Worm (Caenorhabditis elegans) whole organism, midembryonic: ENCODE measurements around the gene wee-1.1.

ENCODE experiments used
- T22C8.4 ChIP-seq: fragments of 200-800 bp; sonication (Bioruptor generic); IDR thresholded peaks from 2 replicates; pipeline ENCODE4 v1.3.6; 2022; ENCODE audit warnings: missing genetic modification characterization, missing compliant biosample characterization
- cog-1 ChIP-seq: sonication (generic microtip); optimal IDR thresholded peaks from 2 replicates; lab custom pipeline; 2016; ENCODE audit warnings: missing genetic modification characterization, missing compliant biosample characterization
- flt-1 ChIP-seq: fragments of 200-800 bp; sonication (Bioruptor generic); IDR thresholded peaks from 2 replicates; pipeline ENCODE4 v1.3.6; 2022; ENCODE audit warnings: missing genetic modification characterization, missing compliant biosample characterization
- klf-2 ChIP-seq: fragments of 200-800 bp; sonication (Bioruptor generic); conservative IDR thresholded peaks from 2 replicates; pipeline ENCODE4 v1.3.6; 2022; ENCODE audit warnings: missing genetic modification reagents, missing genetic modification characterization, missing compliant biosample characterization
- med-1 ChIP-seq: sonication (generic microtip); optimal IDR thresholded peaks from 2 replicates; lab custom pipeline; 2017; ENCODE audit warnings: missing genetic modification characterization, mild to moderate bottlenecking, missing compliant biosample characterization, antibody characterized with exemption, missing genetic modification reagents; ENCODE audit not compliant: insufficient read depth
- ref-1 ChIP-seq: fragments of 200-800 bp; sonication (Bioruptor generic); conservative IDR thresholded peaks from 2 replicates; pipeline ENCODE4 v1.3.6; 2022; ENCODE audit warnings: missing genetic modification reagents, missing genetic modification characterization, missing compliant biosample characterization
- tab-1 ChIP-seq: fragments of 200-800 bp; sonication (Bioruptor generic); IDR thresholded peaks from 2 replicates; pipeline ENCODE4 v1.3.6; 2022; ENCODE audit warnings: missing genetic modification characterization, missing compliant biosample characterization
- ztf-23 ChIP-seq: fragments of 200-800 bp; sonication (Bioruptor generic); IDR thresholded peaks from 2 replicates; pipeline ENCODE4 v1.3.6; 2022; ENCODE audit warnings: missing genetic modification reagents, missing genetic modification characterization, missing compliant biosample characterization
- ztf-29 ChIP-seq: fragments of 200-800 bp; sonication (Bioruptor generic); IDR thresholded peaks from 2 replicates; pipeline ENCODE4 v1.3.6; 2022; ENCODE audit warnings: missing genetic modification reagents, missing genetic modification characterization, missing compliant biosample characterization

The wee-1.1 gene

ce11 chrII:9589667-9590066 is 6.3 kb upstream of the wee-1.1 start, which contains the start of gene eral-1:
eral-1 (minus strand) TSS chrII:9589767.
- TF ChIP-seq ref-1 (GFP tag; lab: Robert Waterston, UW) (no peak), tab-1 (GFP tag; lab: Robert Waterston, UW) (no peak), T22C8.4 (GFP tag; lab: Robert Waterston, UW) (no peak), cog-1 (tag; lab: Kevin White, UChicago) (no peak), ztf-29 (GFP tag; lab: Robert Waterston, UW) (no peak), flt-1 (GFP tag; lab: Robert Waterston, UW) (no peak), ztf-23 (GFP tag; lab: Robert Waterston, UW) (no peak), klf-2 (no peak), med-1 (no peak)

- TF ChIP-seq med-1: no peak
- TF ChIP-seq T22C8.4 (GFP tag; lab: Robert Waterston, UW): no peak
- no peak for TF ChIP-seq cog-1 (tag; lab: Kevin White, UChicago)
- no peak for TF ChIP-seq tab-1 (GFP tag; lab: Robert Waterston, UW)
- TF ChIP-seq ztf-23 (GFP tag; lab: Robert Waterston, UW): no peak
- TF ChIP-seq flt-1 (GFP tag; lab: Robert Waterston, UW): no peak
- no peak for TF ChIP-seq ref-1 (GFP tag; lab: Robert Waterston, UW)
- TF ChIP-seq ztf-29 (GFP tag; lab: Robert Waterston, UW): no peak
- no peak for TF ChIP-seq klf-2
Measured at ce11 chrII:9586734-9587209, 3.4 kb upstream of the wee-1.1 start, which contains the start of gene ugt-58. ugt-58 (minus strand) TSS chrII:9586784.

ce11 chrII:9577630-9578029 is 5.7 kb downstream of the wee-1.1 start:
- TF ChIP-seq T22C8.4 (GFP tag; lab: Robert Waterston, UW) (no peak), ztf-23 (GFP tag; lab: Robert Waterston, UW) (no peak), ztf-29 (GFP tag; lab: Robert Waterston, UW) (no peak), flt-1 (GFP tag; lab: Robert Waterston, UW) (no peak), ref-1 (GFP tag; lab: Robert Waterston, UW) (no peak), med-1 (no peak), cog-1 (tag; lab: Kevin White, UChicago) (no peak), tab-1 (GFP tag; lab: Robert Waterston, UW) (no peak), klf-2 (no peak)

- no peak for TF ChIP-seq tab-1 (GFP tag; lab: Robert Waterston, UW)
Measured at ce11 chrII:9576707-9577106, 6.7 kb downstream of the wee-1.1 start.

ce11 chrII:9575670-9576069 is 7.7 kb downstream of the wee-1.1 start, which contains the start of gene exc-7:
exc-7 (plus strand) TSS chrII:9575970.
- TF ChIP-seq tab-1 (GFP tag; lab: Robert Waterston, UW) (no peak), klf-2 (no peak), T22C8.4 (GFP tag; lab: Robert Waterston, UW) (no peak), ztf-23 (GFP tag; lab: Robert Waterston, UW) (no peak), ztf-29 (GFP tag; lab: Robert Waterston, UW) (no peak), cog-1 (tag; lab: Kevin White, UChicago) (no peak), flt-1 (GFP tag; lab: Robert Waterston, UW) (no peak), ref-1 (GFP tag; lab: Robert Waterston, UW) (no peak), med-1 (no peak)

- TF ChIP-seq ztf-23 (GFP tag; lab: Robert Waterston, UW): no peak
- no peak for TF ChIP-seq cog-1 (tag; lab: Kevin White, UChicago)
Measured at ce11 chrII:9574406-9574805, 9.0 kb downstream of the wee-1.1 start.

- TF ChIP-seq ztf-23 (GFP tag; lab: Robert Waterston, UW) (no peak), klf-2 (no peak), ref-1 (GFP tag; lab: Robert Waterston, UW) (no peak), T22C8.4 (GFP tag; lab: Robert Waterston, UW) (no peak), ztf-29 (GFP tag; lab: Robert Waterston, UW) (no peak), med-1 (no peak), tab-1 (GFP tag; lab: Robert Waterston, UW) (no peak), flt-1 (GFP tag; lab: Robert Waterston, UW) (no peak), cog-1 (tag; lab: Kevin White, UChicago) (no peak)
Measured at ce11 chrII:9573412-9573811, 9.9 kb downstream of the wee-1.1 start.

- TF ChIP-seq ztf-29 (GFP tag; lab: Robert Waterston, UW) (peak; percentile 83), ref-1 (GFP tag; lab: Robert Waterston, UW) (peak; percentile 93), klf-2 (peak; percentile 83), flt-1 (GFP tag; lab: Robert Waterston, UW) (peak; percentile 97), tab-1 (GFP tag; lab: Robert Waterston, UW) (peak; percentile 97), T22C8.4 (GFP tag; lab: Robert Waterston, UW) (peak; percentile 89), cog-1 (tag; lab: Kevin White, UChicago) (peak; percentile 61), med-1 (peak; percentile 47), ztf-23 (GFP tag; lab: Robert Waterston, UW) (peak; percentile 92)
Measured at ce11 chrII:9566045-9566444, 17.3 kb downstream of the wee-1.1 start.

ce11 chrII:9560895-9561294 is 22.5 kb downstream of the wee-1.1 start:
- TF ChIP-seq T22C8.4 (GFP tag; lab: Robert Waterston, UW) (no peak), ref-1 (GFP tag; lab: Robert Waterston, UW) (no peak), ztf-29 (GFP tag; lab: Robert Waterston, UW) (no peak), tab-1 (GFP tag; lab: Robert Waterston, UW) (no peak), klf-2 (no peak), flt-1 (GFP tag; lab: Robert Waterston, UW) (no peak)

- TF ChIP-seq T22C8.4 (GFP tag; lab: Robert Waterston, UW) (no peak), klf-2 (no peak), ztf-23 (GFP tag; lab: Robert Waterston, UW) (no peak), ztf-29 (GFP tag; lab: Robert Waterston, UW) (no peak), tab-1 (GFP tag; lab: Robert Waterston, UW) (no peak), med-1 (no peak), flt-1 (GFP tag; lab: Robert Waterston, UW) (no peak), cog-1 (tag; lab: Kevin White, UChicago) (no peak), ref-1 (GFP tag; lab: Robert Waterston, UW) (no peak)
Measured at ce11 chrII:9559929-9560328, 23.4 kb downstream of the wee-1.1 start, which contains the start of gene F35H8.4. F35H8.4 (minus strand) TSS chrII:9560029.
